Worm (Caenorhabditis elegans) whole organism, mixed stage, embryonic: ENCODE results near the gene Y111B2A.2.

Experiments used
- M03D4.4 ChIP-seq: sonication (generic microtip); optimal IDR thresholded peaks from 2 replicates; lab custom pipeline; 2017; ENCODE audit warnings: mild to moderate bottlenecking, missing genetic modification characterization, missing compliant biosample characterization
- blmp-1 ChIP-seq: fragments of 150-350 bp; optimal IDR thresholded peaks from 2 replicates; lab custom pipeline; 2014; ENCODE audit warnings: missing biosample characterization, missing genetic modification characterization
- ceh-39 ChIP-seq: fragments of 150-350 bp; optimal IDR thresholded peaks from 2 replicates; lab custom pipeline; 2014; ENCODE audit warnings: missing biosample characterization, missing genetic modification characterization
- ceh-43 ChIP-seq: fragments of 200-800 bp; sonication (Bioruptor generic); optimal IDR thresholded peaks from 2 replicates; lab custom pipeline; 2018; ENCODE audit warnings: mild to moderate bottlenecking, missing genetic modification characterization, moderate library complexity, missing compliant biosample characterization
- ceh-83 ChIP-seq: fragments of 200-800 bp; sonication (Bioruptor generic); optimal IDR thresholded peaks from 2 replicates; lab custom pipeline; 2018; ENCODE audit warnings: mild to moderate bottlenecking, missing genetic modification characterization, missing compliant biosample characterization
- ces-1 ChIP-seq: fragments of 150-350 bp; optimal IDR thresholded peaks from 2 replicates; lab custom pipeline; 2014; ENCODE audit warnings: missing biosample characterization, missing genetic modification reagents, missing genetic modification characterization
- drap-1 ChIP-seq: fragments of 200-800 bp; sonication (Bioruptor generic); optimal IDR thresholded peaks from 3 replicates; lab custom pipeline; 2018; ENCODE audit warnings: mild to moderate bottlenecking, missing genetic modification characterization, missing compliant biosample characterization
- elt-1 ChIP-seq: sonication (generic microtip); optimal IDR thresholded peaks from 2 replicates; lab custom pipeline; 2017; ENCODE audit warnings: missing genetic modification characterization, mild to moderate bottlenecking, missing compliant biosample characterization, antibody characterized with exemption, moderate library complexity, borderline replicate concordance; ENCODE audit not compliant: insufficient read depth
- flh-1 ChIP-seq: fragments of 200-800 bp; sonication (Bioruptor generic); optimal IDR thresholded peaks from 2 replicates; lab custom pipeline; 2018; ENCODE audit warnings: mild to moderate bottlenecking, missing genetic modification characterization, moderate library complexity, missing compliant biosample characterization
- ham-2 ChIP-seq: fragments of 200-800 bp; sonication (Bioruptor generic); optimal IDR thresholded peaks from 2 replicates; lab custom pipeline; 2018; ENCODE audit warnings: mild to moderate bottlenecking, missing genetic modification characterization, missing compliant biosample characterization
- hlh-1 ChIP-seq: fragments of 150-350 bp; optimal IDR thresholded peaks from 2 replicates; lab custom pipeline; 2014; ENCODE audit warnings: missing biosample characterization, missing genetic modification reagents, missing genetic modification characterization
- lin-13 ChIP-seq: fragments of 150-350 bp; optimal IDR thresholded peaks from 2 replicates; lab custom pipeline; 2014; ENCODE audit warnings: missing biosample characterization, missing genetic modification characterization
- lsy-2 ChIP-seq: fragments of 150-350 bp; optimal IDR thresholded peaks from 2 replicates; lab custom pipeline; 2014; ENCODE audit warnings: missing biosample characterization, missing genetic modification characterization
- mep-1 ChIP-seq: fragments of 150-350 bp; optimal IDR thresholded peaks from 2 replicates; lab custom pipeline; 2017; ENCODE audit warnings: missing biosample characterization, missing genetic modification reagents, missing genetic modification characterization, inconsistent platforms
- nhr-12 ChIP-seq: fragments of 150-350 bp; optimal IDR thresholded peaks from 2 replicates; lab custom pipeline; 2014; ENCODE audit warnings: missing biosample characterization, missing genetic modification characterization
- nhr-2 ChIP-seq: fragments of 150-350 bp; optimal IDR thresholded peaks from 2 replicates; lab custom pipeline; 2014; ENCODE audit warnings: missing biosample characterization, missing genetic modification characterization
- nhr-237 ChIP-seq: fragments of 150-350 bp; optimal IDR thresholded peaks from 2 replicates; lab custom pipeline; 2014; ENCODE audit warnings: missing biosample characterization, missing genetic modification characterization
- nhr-28 ChIP-seq: fragments of 150-350 bp; optimal IDR thresholded peaks from 2 replicates; lab custom pipeline; 2014; ENCODE audit warnings: missing biosample characterization, missing genetic modification characterization
- nhr-76 ChIP-seq: sonication (generic microtip); optimal IDR thresholded peaks from 2 replicates; lab custom pipeline; 2017; ENCODE audit warnings: missing biosample characterization, missing genetic modification characterization
- pha-4 ChIP-seq: fragments of 150-350 bp; optimal IDR thresholded peaks from 2 replicates; lab custom pipeline; 2018; ENCODE audit warnings: missing biosample characterization, missing genetic modification reagents, missing genetic modification characterization
- sem-2 ChIP-seq: fragments of 200-800 bp; sonication (Bioruptor generic); optimal IDR thresholded peaks from 2 replicates; lab custom pipeline; 2018; ENCODE audit warnings: mild to moderate bottlenecking, missing genetic modification characterization, missing compliant biosample characterization
- snpc-4 ChIP-seq: fragments of 150-350 bp; optimal IDR thresholded peaks from 2 replicates; lab custom pipeline; 2014; ENCODE audit warnings: missing biosample characterization, missing genetic modification characterization
- sptf-1 ChIP-seq: sonication (generic microtip); optimal IDR thresholded peaks from 2 replicates; lab custom pipeline; 2017; ENCODE audit warnings: mild to moderate bottlenecking, missing genetic modification characterization, moderate library complexity, missing compliant biosample characterization
- tbx-8 ChIP-seq: fragments of 200-800 bp; sonication (Bioruptor generic); optimal IDR thresholded peaks from 2 replicates; lab custom pipeline; 2018; ENCODE audit warnings: mild to moderate bottlenecking, missing genetic modification characterization, moderate library complexity, missing compliant biosample characterization
- unc-120 ChIP-seq: sonication (generic microtip); optimal IDR thresholded peaks from 2 replicates; lab custom pipeline; 2017; ENCODE audit warnings: missing genetic modification characterization, missing compliant biosample characterization; ENCODE audit not compliant: poor library complexity, severe bottlenecking
- unc-39 ChIP-seq: fragments of 150-350 bp; optimal IDR thresholded peaks from 2 replicates; lab custom pipeline; 2014; ENCODE audit warnings: missing biosample characterization, missing genetic modification characterization
- unc-62 ChIP-seq: fragments of 150-350 bp; optimal IDR thresholded peaks from 2 replicates; lab custom pipeline; 2014; ENCODE audit warnings: missing biosample characterization, missing genetic modification reagents, missing genetic modification characterization
- ztf-11 ChIP-seq: fragments of 150-350 bp; optimal IDR thresholded peaks from 2 replicates; lab custom pipeline; 2014; ENCODE audit warnings: missing biosample characterization, missing genetic modification characterization

Y111B2A.2 gene

ce11 chrIII:12537239-12537845 lies 41.5 kb downstream of the Y111B2A.2 start:
- no peak for TF ChIP-seq nhr-237 (tag; lab: Kevin White, UChicago)
- no peak for TF ChIP-seq ham-2 (GFP tag; lab: Kevin White, UChicago)
- TF ChIP-seq pha-4: no peak
- no peak for TF ChIP-seq M03D4.4
- no peak for TF ChIP-seq mep-1 (tag; lab: Kevin White, UChicago)
- no peak for TF ChIP-seq nhr-28
- TF ChIP-seq unc-120: no peak
- no peak for TF ChIP-seq ztf-11 (tag; lab: Kevin White, UChicago)
- TF ChIP-seq hlh-1 (tag; lab: Kevin White, UChicago): no peak
- no peak for TF ChIP-seq elt-1 (tag; lab: Kevin White, UChicago)
- no peak for TF ChIP-seq lsy-2 (tag; lab: Kevin White, UChicago)
- TF ChIP-seq flh-1 (GFP tag; lab: Kevin White, UChicago): no peak
- no peak for TF ChIP-seq ces-1 (GFP tag; lab: Kevin White, UChicago)
- no peak for TF ChIP-seq drap-1 (GFP tag; lab: Kevin White, UChicago)
- TF ChIP-seq unc-62 (GFP tag; lab: Kevin White, UChicago): no peak
- TF ChIP-seq ceh-39: no peak
- no peak for TF ChIP-seq blmp-1 (tag; lab: Kevin White, UChicago)
- no peak for TF ChIP-seq sptf-1 (tag; lab: Kevin White, UChicago)
- no peak for TF ChIP-seq ceh-83 (GFP tag; lab: Kevin White, UChicago)
- no peak for TF ChIP-seq sem-2 (GFP tag; lab: Kevin White, UChicago)

DNA sequence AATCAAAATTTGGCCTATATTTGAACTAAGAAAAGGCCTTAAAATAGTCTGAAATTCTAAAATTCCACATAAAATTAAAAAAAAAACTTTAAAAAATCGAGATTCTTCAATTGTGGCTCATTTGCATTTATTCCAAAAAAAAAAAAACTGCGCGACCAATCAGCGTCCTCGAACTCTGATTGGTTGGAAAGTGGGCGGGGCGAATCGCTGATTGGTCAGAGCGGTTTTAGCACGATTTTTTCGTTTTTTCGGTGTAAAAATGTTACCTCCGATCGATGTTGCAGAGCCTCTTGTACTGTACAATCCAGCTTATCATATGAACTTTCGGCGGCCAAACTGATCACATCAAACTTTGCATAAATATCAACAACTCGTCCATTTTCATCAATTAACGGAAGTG lies 44.5 kb downstream of the Y111B2A.2 start:
- TF ChIP-seq mep-1 (tag; lab: Kevin White, UChicago): no peak
- TF ChIP-seq blmp-1 (tag; lab: Kevin White, UChicago): no peak
- TF ChIP-seq ham-2 (GFP tag; lab: Kevin White, UChicago): no peak
- TF ChIP-seq nhr-12 (tag; lab: Kevin White, UChicago): no peak
- TF ChIP-seq sptf-1 (tag; lab: Kevin White, UChicago): no peak
- TF ChIP-seq ceh-39: no peak
- no peak for TF ChIP-seq tbx-8 (GFP tag; lab: Kevin White, UChicago)
- no peak for TF ChIP-seq nhr-28
- no peak for TF ChIP-seq snpc-4 (tag; lab: Kevin White, UChicago)

DNA sequence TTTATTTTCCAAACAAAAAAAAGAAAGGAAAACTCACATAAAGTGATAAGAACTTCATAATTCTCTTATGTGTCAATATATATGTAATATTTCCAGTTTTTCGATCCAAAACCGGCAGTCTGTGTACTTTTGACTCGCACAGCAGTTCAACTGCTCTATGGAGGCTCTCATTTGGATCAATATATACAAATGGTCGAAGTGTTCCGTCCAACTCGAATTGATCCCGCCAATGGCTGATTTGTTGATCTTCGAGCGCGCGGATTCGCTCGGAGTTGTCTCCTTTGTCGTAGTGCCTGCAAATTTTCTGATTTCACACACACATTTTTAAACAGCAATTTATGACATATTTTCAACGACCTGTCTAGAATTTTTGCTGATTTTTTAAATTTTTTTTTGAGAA lies 46.8 kb downstream of the Y111B2A.2 start:
- TF ChIP-seq nhr-237 (tag; lab: Kevin White, UChicago) (no peak), ham-2 (GFP tag; lab: Kevin White, UChicago) (no peak), unc-39 (tag; lab: Kevin White, UChicago) (no peak), sem-2 (GFP tag; lab: Kevin White, UChicago) (no peak), elt-1 (tag; lab: Kevin White, UChicago) (no peak), mep-1 (tag; lab: Kevin White, UChicago) (no peak), ztf-11 (tag; lab: Kevin White, UChicago) (no peak), nhr-28 (no peak), lin-13 (tag; lab: Kevin White, UChicago) (no peak), nhr-2 (no peak), ceh-39 (no peak), ceh-83 (GFP tag; lab: Kevin White, UChicago) (no peak), nhr-76 (tag; lab: Kevin White, UChicago) (no peak), ceh-43 (GFP tag; lab: Kevin White, UChicago) (no peak)
